Comparison of ENCODE assay signal across 2 worm cellular contexts in the genomic region with DNA sequence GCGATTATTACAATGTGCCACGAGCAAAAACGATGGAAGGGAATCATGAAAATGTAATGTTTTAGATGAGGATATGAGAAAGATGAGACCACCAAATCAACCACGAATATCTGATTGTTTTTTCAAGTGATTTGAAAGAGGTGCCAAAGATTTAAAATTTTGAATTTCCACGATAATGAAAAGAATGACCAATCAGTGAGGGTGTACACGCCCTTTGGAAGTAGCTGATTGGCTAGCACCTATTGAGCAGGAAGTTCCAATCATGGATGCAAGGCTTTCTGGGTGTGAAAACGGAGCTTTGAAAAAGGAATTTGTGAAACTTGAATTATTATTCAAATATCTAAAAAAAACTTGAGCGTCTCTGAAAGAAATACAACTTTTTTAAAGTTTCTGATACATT.
TF ChIP-seq lines count a peak whose summit lies in the region.

No protein-coding gene starts in this region.

TF ChIP-seq in whole organism, L3 larva, 47 proteins besides CTCF, POLR2A, EP300 and RAD21:
- TF ChIP-seq R02D3.7 (tag; optimal IDR thresholded peaks at IDR 0.05; lab: Kevin White, UChicago) = no peak
- no peak for TF ChIP-seq ceh-28 (tag; optimal IDR thresholded peaks at IDR 0.05; lab: Kevin White, UChicago)
- TF ChIP-seq skn-1 (tag; optimal IDR thresholded peaks at IDR 0.05; lab: Kevin White, UChicago) = no peak
- TF ChIP-seq nfya-1 (tag; optimal IDR thresholded peaks at IDR 0.05; lab: Kevin White, UChicago; ENCODE audit: insufficient read depth) = peak; percentile 86

TF ChIP-seq in whole organism, late embryonic, 69 proteins besides CTCF, POLR2A, EP300 and RAD21:
- peak; percentile 55 for TF ChIP-seq nfya-1 (tag; optimal IDR thresholded peaks at IDR 0.05; lab: Kevin White, UChicago)
- no peak for TF ChIP-seq ceh-18 (tag; optimal IDR thresholded peaks at IDR 0.05; lab: Kevin White, UChicago)
